Fruit fly (Drosophila melanogaster) whole organism, embryonic: ENCODE data around the gene CG32590.

Source experiments
- Aef1 ChIP-seq: fragments of 200-800 bp; sonication (Bioruptor generic); IDR thresholded peaks from 3 replicates; pipeline ENCODE4 v1.3.6; 2022; ENCODE audit warnings: missing biosample characterization, missing genetic modification characterization
- Awh ChIP-seq: fragments of 200-800 bp; sonication (Bioruptor generic); IDR thresholded peaks from 2 replicates; pipeline ENCODE4, ENCODE4 v1.3.6; 2022; ENCODE audit warnings: missing biosample characterization, missing genetic modification characterization
- B-H2 ChIP-seq: fragments of 200-800 bp; sonication (Bioruptor generic); optimal IDR thresholded peaks from 2 replicates; lab custom pipeline; 2018; ENCODE audit warnings: missing biosample characterization, mild to moderate bottlenecking, missing genetic modification characterization
- BEAF-32 ChIP-seq: fragments of 200-800 bp; sonication (Bioruptor generic); optimal IDR thresholded peaks from 3 replicates; lab custom pipeline; 2017; ENCODE audit warnings: missing biosample characterization, missing genetic modification characterization, mild to moderate bottlenecking, moderate library complexity, missing genetic modification reagents
- Blimp-1 ChIP-seq: fragments of 200-800 bp; sonication (Bioruptor generic); optimal IDR thresholded peaks from 3 replicates; lab custom pipeline; 2018; ENCODE audit warnings: missing biosample characterization, missing genetic modification characterization, mild to moderate bottlenecking, moderate library complexity, missing genetic modification reagents
- C15 ChIP-seq: fragments of 200-800 bp; sonication (Bioruptor generic); IDR thresholded peaks from 3 replicates; pipeline ENCODE4 v1.3.6; 2022; ENCODE audit warnings: missing biosample characterization, missing genetic modification characterization
- CG10147 ChIP-seq: fragments of 200-800 bp; sonication (Bioruptor generic); optimal IDR thresholded peaks from 2 replicates; lab custom pipeline; 2019; ENCODE audit warnings: missing biosample characterization, mild to moderate bottlenecking, missing genetic modification characterization, moderate library complexity
- CG10366 ChIP-seq: fragments of 200-800 bp; sonication (Bioruptor generic); IDR thresholded peaks from 2 replicates; pipeline ENCODE4 v1.3.6; 2022; ENCODE audit warnings: missing biosample characterization, missing genetic modification characterization
- CG11085 ChIP-seq: fragments of 200-800 bp; sonication (Bioruptor generic); IDR thresholded peaks from 2 replicates; pipeline ENCODE4 v1.3.6; 2022; ENCODE audit warnings: missing biosample characterization, missing genetic modification characterization
- CG12219 ChIP-seq: fragments of 200-800 bp; sonication (Bioruptor generic); optimal IDR thresholded peaks from 3 replicates; lab custom pipeline; 2018; ENCODE audit warnings: missing biosample characterization, mild to moderate bottlenecking, missing genetic modification characterization
- CG1233 ChIP-seq: fragments of 200-800 bp; sonication (Bioruptor generic); optimal IDR thresholded peaks from 4 replicates; lab custom pipeline; 2018; ENCODE audit warnings: missing biosample characterization, mild to moderate bottlenecking, missing genetic modification characterization
- CG12769 ChIP-seq: fragments of 200-800 bp; sonication (Bioruptor generic); optimal IDR thresholded peaks from 2 replicates; lab custom pipeline; 2019; ENCODE audit warnings: missing biosample characterization, mild to moderate bottlenecking, missing genetic modification characterization, moderate library complexity
- CG13894 ChIP-seq: fragments of 200-800 bp; sonication (Bioruptor generic); optimal IDR thresholded peaks from 3 replicates; lab custom pipeline; 2018; ENCODE audit warnings: missing biosample characterization, mild to moderate bottlenecking, missing genetic modification characterization, moderate library complexity
- CG15479 ChIP-seq: fragments of 200-800 bp; sonication (Bioruptor generic); optimal IDR thresholded peaks from 3 replicates; lab custom pipeline; 2019; ENCODE audit warnings: missing biosample characterization, mild to moderate bottlenecking, missing genetic modification characterization, moderate library complexity
- CG17612 ChIP-seq: fragments of 200-800 bp; sonication (Bioruptor generic); IDR thresholded peaks from 2 replicates; pipeline ENCODE4 v1.3.6; 2022; ENCODE audit warnings: missing biosample characterization, missing genetic modification characterization
- CG18262 ChIP-seq: fragments of 200-800 bp; optimal IDR thresholded peaks from 3 replicates; lab custom pipeline; 2019; ENCODE audit warnings: missing biosample characterization, mild to moderate bottlenecking, missing genetic modification characterization, moderate library complexity
- CG31441 ChIP-seq: fragments of 200-800 bp; sonication (Bioruptor generic); IDR thresholded peaks from 2 replicates; pipeline ENCODE4 v1.3.6; 2022; ENCODE audit warnings: missing biosample characterization, missing genetic modification characterization
- CG34422 ChIP-seq: fragments of 200-800 bp; sonication (Bioruptor generic); IDR thresholded peaks from 3 replicates; pipeline ENCODE4 v1.3.6; 2022; ENCODE audit warnings: missing biosample characterization, missing genetic modification characterization
- CG4282 ChIP-seq: fragments of 200-800 bp; sonication (Bioruptor generic); optimal IDR thresholded peaks from 2 replicates; lab custom pipeline; 2016; ENCODE audit warnings: missing biosample characterization, missing genetic modification characterization
- CG6254 ChIP-seq: fragments of 200-800 bp; sonication (Bioruptor generic); optimal IDR thresholded peaks from 3 replicates; lab custom pipeline; 2017; ENCODE audit warnings: mild to moderate bottlenecking, missing biosample characterization, missing genetic modification reagents, missing genetic modification characterization
- CG6689 ChIP-seq: fragments of 200-800 bp; sonication (Bioruptor generic); IDR thresholded peaks from 2 replicates; pipeline ENCODE4 v1.3.6; 2022; ENCODE audit warnings: missing biosample characterization, missing genetic modification characterization
- CG7839 ChIP-seq: fragments of 200-800 bp; sonication (Bioruptor generic); optimal IDR thresholded peaks from 3 replicates; lab custom pipeline; 2018; ENCODE audit warnings: missing biosample characterization, mild to moderate bottlenecking, missing genetic modification characterization, moderate library complexity
- CG8281 ChIP-seq: fragments of 200-800 bp; sonication (Bioruptor generic); optimal IDR thresholded peaks from 2 replicates; lab custom pipeline; 2018; ENCODE audit warnings: missing biosample characterization, mild to moderate bottlenecking, missing genetic modification characterization, moderate library complexity
- CG9727 ChIP-seq: fragments of 200-800 bp; sonication (Bioruptor generic); optimal IDR thresholded peaks from 3 replicates; lab custom pipeline; 2017; ENCODE audit warnings: missing biosample characterization, mild to moderate bottlenecking, missing genetic modification characterization
- HLHmδ ChIP-seq: fragments of 200-800 bp; sonication (Bioruptor generic); optimal IDR thresholded peaks from 2 replicates; lab custom pipeline; 2018; ENCODE audit warnings: missing biosample characterization, mild to moderate bottlenecking, missing genetic modification characterization, moderate library complexity
- MTF-1 ChIP-seq: fragments of 200-800 bp; sonication (Bioruptor generic); optimal IDR thresholded peaks from 2 replicates; lab custom pipeline; 2018; ENCODE audit warnings: missing biosample characterization, mild to moderate bottlenecking, missing genetic modification characterization, borderline replicate concordance
- Mad ChIP-seq: fragments of 200-800 bp; sonication (Bioruptor generic); optimal IDR thresholded peaks from 2 replicates; lab custom pipeline; 2016; ENCODE audit warnings: missing biosample characterization, missing genetic modification characterization
- Nf-YB ChIP-seq: fragments of 200-800 bp; sonication (Bioruptor generic); optimal IDR thresholded peaks from 3 replicates; lab custom pipeline; 2019; ENCODE audit warnings: missing biosample characterization, mild to moderate bottlenecking, missing genetic modification characterization, moderate library complexity
- Nf-YC ChIP-seq: fragments of 200-800 bp; optimal IDR thresholded peaks from 3 replicates; lab custom pipeline; 2019; ENCODE audit warnings: missing biosample characterization, mild to moderate bottlenecking, missing genetic modification characterization, moderate library complexity
- Pdp1 ChIP-seq, 2 experiments: fragments of 200-800 bp; sonication (Bioruptor generic); optimal IDR thresholded peaks; 3 replicates each; lab custom pipeline; 2016; ENCODE audit warnings: missing biosample characterization in 2 of 2, missing genetic modification characterization in 2 of 2, mild to moderate bottlenecking in 1 of 2, moderate library complexity in 1 of 2
- Six4 ChIP-seq: fragments of 200-800 bp; sonication (Bioruptor generic); optimal IDR thresholded peaks from 2 replicates; lab custom pipeline; 2016; ENCODE audit warnings: missing biosample characterization, missing genetic modification characterization
- Usf ChIP-seq: fragments of 200-800 bp; sonication (Bioruptor generic); optimal IDR thresholded peaks from 2 replicates; lab custom pipeline; 2017; ENCODE audit warnings: missing genotype, missing biosample characterization, missing genetic modification characterization
- ara ChIP-seq: fragments of 200-800 bp; sonication (Bioruptor generic); IDR thresholded peaks from 2 replicates; pipeline ENCODE4 v1.3.6; 2022; ENCODE audit warnings: missing biosample characterization, missing genetic modification characterization
- az2 ChIP-seq: fragments of 200-800 bp; sonication (Bioruptor generic); optimal IDR thresholded peaks from 3 replicates; lab custom pipeline; 2016; ENCODE audit warnings: missing biosample characterization, missing genetic modification characterization
- bab2 ChIP-seq: fragments of 200-800 bp; sonication (Bioruptor generic); optimal IDR thresholded peaks from 2 replicates; lab custom pipeline; 2016; ENCODE audit warnings: missing biosample characterization, missing genetic modification characterization
- caup ChIP-seq: fragments of 200-800 bp; sonication (Bioruptor generic); optimal IDR thresholded peaks from 3 replicates; lab custom pipeline; 2017; ENCODE audit warnings: missing biosample characterization, mild to moderate bottlenecking, missing genetic modification characterization, moderate library complexity; ENCODE audit not compliant: severe bottlenecking
- ci ChIP-seq: fragments of 200-800 bp; sonication (Bioruptor generic); IDR thresholded peaks from 3 replicates; pipeline ENCODE4 v1.3.6; 2022; ENCODE audit warnings: missing biosample characterization, missing genetic modification characterization
- eve ChIP-seq, 2 experiments: fragments of >200 bp; optimal IDR thresholded peaks; 2 replicates each; lab custom pipeline; 2017; ENCODE audit warnings: missing biosample characterization in 2 of 2, missing genetic modification characterization in 2 of 2
- ftz-f1 ChIP-seq: fragments of 200-800 bp; sonication (Bioruptor generic); optimal IDR thresholded peaks from 2 replicates; lab custom pipeline; 2016; ENCODE audit warnings: missing biosample characterization, missing genetic modification characterization
- gce ChIP-seq: fragments of 200-800 bp; sonication (Bioruptor generic); IDR thresholded peaks from 3 replicates; pipeline ENCODE4 v1.3.6; 2022; ENCODE audit warnings: missing biosample characterization, missing genetic modification characterization
- grau ChIP-seq: fragments of 200-800 bp; optimal IDR thresholded peaks from 3 replicates; lab custom pipeline; 2019; ENCODE audit warnings: missing biosample characterization, mild to moderate bottlenecking, missing genetic modification characterization, moderate library complexity
- grn ChIP-seq: fragments of 200-800 bp; sonication (Bioruptor generic); optimal IDR thresholded peaks from 3 replicates; lab custom pipeline; 2017; ENCODE audit warnings: missing biosample characterization, missing genetic modification characterization
- gsb ChIP-seq: fragments of 200-800 bp; sonication (Bioruptor generic); IDR thresholded peaks from 2 replicates; pipeline ENCODE4 v1.3.6; 2022; ENCODE audit warnings: missing biosample characterization, missing genetic modification characterization
- gsb-n ChIP-seq: fragments of 200-800 bp; sonication (Bioruptor generic); optimal IDR thresholded peaks from 3 replicates; lab custom pipeline; 2018; ENCODE audit warnings: missing biosample characterization, mild to moderate bottlenecking, missing genetic modification characterization
- lbe ChIP-seq: fragments of 200-800 bp; sonication (Bioruptor generic); optimal IDR thresholded peaks from 2 replicates; lab custom pipeline; 2016; ENCODE audit warnings: missing biosample characterization, mild to moderate bottlenecking, missing genetic modification characterization
- onecut ChIP-seq: fragments of 200-800 bp; sonication (Bioruptor generic); IDR thresholded peaks from 2 replicates; pipeline ENCODE4 v1.3.6; 2022; ENCODE audit warnings: missing biosample characterization, missing genetic modification characterization
- pho ChIP-seq: fragments of 200-800 bp; sonication (Bioruptor generic); optimal IDR thresholded peaks from 2 replicates; lab custom pipeline; 2016; ENCODE audit warnings: missing biosample characterization, missing genetic modification characterization
- pzg ChIP-seq: fragments of 200-800 bp; sonication (Bioruptor generic); optimal IDR thresholded peaks from 3 replicates; lab custom pipeline; 2018; ENCODE audit warnings: missing biosample characterization, mild to moderate bottlenecking, missing genetic modification characterization, moderate library complexity
- sqz ChIP-seq: fragments of 200-800 bp; sonication (Bioruptor generic); optimal IDR thresholded peaks from 3 replicates; lab custom pipeline; 2018; ENCODE audit warnings: missing biosample characterization, mild to moderate bottlenecking, missing genetic modification characterization
- ttk ChIP-seq: fragments of 200-800 bp; sonication (Bioruptor generic); IDR thresholded peaks from 2 replicates; pipeline ENCODE4 v2.1.2; 2022; ENCODE audit warnings: missing biosample characterization, missing genetic modification characterization
- vvl ChIP-seq: fragments of 200-800 bp; sonication (Bioruptor generic); IDR thresholded peaks from 2 replicates; pipeline ENCODE4 v1.3.6; 2022; ENCODE audit warnings: missing biosample characterization, missing genetic modification characterization

CG32590 gene

dm6 chrX:14805646-14806045 is 33.3 kb downstream of the CG32590 start (continued):
- TF ChIP-seq CG9727 (peak; percentile 11), Nf-YC (tag; lab: Kevin White, UChicago) (no peak), Usf (GFP tag; lab: Kevin White, UChicago) (no peak), gce (GFP tag; lab: Robert Waterston, UW) (0 out of 3 replicates have a peak, but pooled peaks have one; percentile 17), CG4282 (GFP tag; lab: Kevin White, UChicago) (no peak), Nf-YB (no peak), gsb (GFP tag; lab: Robert Waterston, UW) (no peak), C15 (GFP tag; lab: Robert Waterston, UW) (no peak), grau (tag; lab: Kevin White, UChicago) (peak; percentile 68), CG17612 (GFP tag; lab: Robert Waterston, UW) (no peak), CG13894 (tag; lab: Kevin White, UChicago) (no peak), Blimp-1 (GFP tag; lab: Kevin White, UChicago) (peak; percentile 49), BEAF-32 (GFP tag; lab: Kevin White, UChicago) (no peak), Awh (GFP tag; lab: Robert Waterston, UW) (no peak), HLHmδ (GFP tag; lab: Kevin White, UChicago) (no peak), ttk (no peak), sqz (GFP tag; lab: Kevin White, UChicago) (no peak), MTF-1 (GFP tag; lab: Kevin White, UChicago) (no peak), gsb-n (tag; lab: Kevin White, UChicago) (no peak), ftz-f1 (no peak), Six4 (no peak), CG15479 (GFP tag; lab: Kevin White, UChicago) (no peak), Mad (no peak), CG11085 (GFP tag; lab: Robert Waterston, UW) (no peak), CG10147 (GFP tag; lab: Kevin White, UChicago) (no peak), ci (GFP tag; lab: Robert Waterston, UW) (peak; percentile 64; the same call in 1 of the 3 replicates), CG6254 (GFP tag; lab: Kevin White, UChicago) (peak; percentile 13), CG12769 (peak; percentile 4), grn (GFP tag; lab: Kevin White, UChicago) (no peak), onecut (GFP tag; lab: Robert Waterston, UW) (no peak), B-H2 (GFP tag; lab: Kevin White, UChicago) (no peak), lbe (GFP tag; lab: Kevin White, UChicago) (peak; percentile 1), CG18262 (peak; percentile 32), CG8281 (peak; percentile 28), pho (GFP tag; lab: Kevin White, UChicago) (no peak), CG10366 (GFP tag; lab: Robert Waterston, UW) (peak; percentile 18; the same call in 1 of the 2 replicates), bab2 (GFP tag; lab: Kevin White, UChicago) (peak; percentile 23), CG7839 (peak; percentile 38), Pdp1 (GFP tag; optimal IDR thresholded peaks at IDR 0.05; lab: Kevin White, UChicago) (peak in 1 of 2 experiments; percentile 5), eve (GFP tag; optimal IDR thresholded peaks at IDR 0.05; lab: Kevin White, UChicago) (no peak), Aef1 (GFP tag; lab: Robert Waterston, UW) (no peak), CG6689 (GFP tag; lab: Robert Waterston, UW) (0 out of 2 replicates have a peak, but pooled peaks have one; percentile 9), vvl (GFP tag; lab: Robert Waterston, UW) (no peak), ara (GFP tag; lab: Robert Waterston, UW) (peak; percentile 36; the same call in 1 of the 2 replicates), caup (GFP tag; lab: Kevin White, UChicago) (no peak), CG34422 (GFP tag; lab: Robert Waterston, UW) (no peak), CG1233 (GFP tag; lab: Kevin White, UChicago) (no peak), CG12219 (GFP tag; lab: Kevin White, UChicago) (no peak), CG31441 (GFP tag; lab: Robert Waterston, UW) (0 out of 2 replicates have a peak, but pooled peaks have one; percentile 21), az2 (GFP tag; lab: Kevin White, UChicago) (no peak), pzg (GFP tag; lab: Kevin White, UChicago) (no peak)
